Worm (Caenorhabditis elegans): ENCODE measurements around the gene usp-46.

usp-46 gene

ce11 chrIII:9748694-9749093, 27.7 kb upstream of the usp-46 start, which contains the start of gene T05G5.4:
T05G5.4 (plus strand) TSS chrIII:9748934.
- TF ChIP-seq sox-4 (tag; optimal IDR thresholded peaks at IDR 0.05) (no peak), eyg-1 (tag; optimal IDR thresholded peaks at IDR 0.05) (no peak), pha-4 (tag; optimal IDR thresholded peaks at IDR 0.05) (no peak), madf-2 (tag; optimal IDR thresholded peaks at IDR 0.05) (no peak)

- TF ChIP-seq nhr-232 (tag; optimal IDR thresholded peaks at IDR 0.05) (no peak), odd-2 (tag; optimal IDR thresholded peaks at IDR 0.05) (no peak), fax-1 (tag; optimal IDR thresholded peaks at IDR 0.05) (no peak), madf-2 (tag; optimal IDR thresholded peaks at IDR 0.05) (no peak), pha-4 (tag; optimal IDR thresholded peaks at IDR 0.05) (no peak), pax-1 (tag; optimal IDR thresholded peaks at IDR 0.05) (no peak), ceh-30 (tag; optimal IDR thresholded peaks at IDR 0.05) (no peak), ceh-22 (tag; optimal IDR thresholded peaks at IDR 0.05) (no peak), ref-2 (tag; optimal IDR thresholded peaks at IDR 0.05) (no peak), sox-2 (GFP tag; IDR thresholded peaks at IDR 0.05) (no peak), unc-42 (tag; optimal IDR thresholded peaks at IDR 0.05) (no peak), ceh-31 (tag; optimal IDR thresholded peaks at IDR 0.05) (no peak), ttx-3 (tag; optimal IDR thresholded peaks at IDR 0.05) (no peak), hlh-13 (GFP tag; optimal IDR thresholded peaks at IDR 0.05) (no peak), K02D7.2 (tag; optimal IDR thresholded peaks at IDR 0.05) (no peak), fkh-10 (GFP tag; optimal IDR thresholded peaks at IDR 0.05) (no peak), fkh-6 (tag; optimal IDR thresholded peaks at IDR 0.05) (no peak), zip-5 (tag; optimal IDR thresholded peaks at IDR 0.05) (no peak), ceh-48 (tag; optimal IDR thresholded peaks at IDR 0.05) (no peak)
Observed at ce11 chrIII:9751074-9751473, 25.3 kb upstream of the usp-46 start, which contains the start of gene T05G5.5. T05G5.5 (minus strand) TSS chrIII:9751432.

ce11 chrIII:9752852-9753251, 23.6 kb upstream of the usp-46 start, which contains the start of gene ech-6:
ech-6 (minus strand) TSS chrIII:9752883.
- TF ChIP-seq pha-4 (tag; optimal IDR thresholded peaks at IDR 0.05): no peak
- TF ChIP-seq pag-3 (tag; optimal IDR thresholded peaks at IDR 0.05; ENCODE audit: borderline replicate concordance): no peak

- no peak for TF ChIP-seq che-1 (tag; optimal IDR thresholded peaks at IDR 0.05)
- no peak for TF ChIP-seq Y22D7AL.16 (tag; optimal IDR thresholded peaks at IDR 0.05)
- no peak for TF ChIP-seq pros-1 (tag; optimal IDR thresholded peaks at IDR 0.05)
- no peak for TF ChIP-seq ceh-2 (tag; optimal IDR thresholded peaks at IDR 0.05)
- TF ChIP-seq mec-3 (tag; optimal IDR thresholded peaks at IDR 0.05; ENCODE audit: borderline replicate concordance): no peak
- no peak for TF ChIP-seq tbx-2 (tag; optimal IDR thresholded peaks at IDR 0.05)
- no peak for TF ChIP-seq C38D4.7 (GFP tag; optimal IDR thresholded peaks at IDR 0.05)
- no peak for TF ChIP-seq syd-9 (tag; optimal IDR thresholded peaks at IDR 0.05)
- no peak for TF ChIP-seq nhr-11 (tag; optimal IDR thresholded peaks at IDR 0.05)
Observed at ce11 chrIII:9757414-9757813, 19.0 kb upstream of the usp-46 start, which contains the start of gene vps-53. vps-53 (minus strand) TSS chrIII:9757514.

ce11 chrIII:9758848-9759247, 17.6 kb upstream of the usp-46 start, which contains the start of gene rmd-1:
rmd-1 (plus strand) TSS chrIII:9759094.
- TF ChIP-seq T23F11.4 (GFP tag; optimal IDR thresholded peaks at IDR 0.05) (no peak), ceh-22 (tag; optimal IDR thresholded peaks at IDR 0.05) (no peak), ceh-48 (tag; optimal IDR thresholded peaks at IDR 0.05) (no peak), nfya-1 (tag; optimal IDR thresholded peaks at IDR 0.05) (no peak), ceh-2 (tag; optimal IDR thresholded peaks at IDR 0.05) (no peak), ama-1 (optimal IDR thresholded peaks at IDR 0.05) (no peak), tbx-7 (tag; optimal IDR thresholded peaks at IDR 0.05) (no peak), ref-2 (tag; optimal IDR thresholded peaks at IDR 0.05) (no peak), ceh-30 (tag; optimal IDR thresholded peaks at IDR 0.05) (no peak), K09A11.1 (tag; optimal IDR thresholded peaks at IDR 0.05; ENCODE audit: insufficient read depth) (no peak), pha-2 (tag; optimal IDR thresholded peaks at IDR 0.05) (no peak), hlh-6 (tag; optimal IDR thresholded peaks at IDR 0.05) (no peak), ceh-18 (tag; optimal IDR thresholded peaks at IDR 0.05) (no peak), K02D7.2 (tag; optimal IDR thresholded peaks at IDR 0.05) (no peak)

All from whole organism, late embryonic.